Fruit fly (Drosophila melanogaster): ENCODE data around the gene Arl1.

dm6 chr3L:16012315-16012950 is 29.5 kb downstream of the Arl1 start:
- TF ChIP-seq CG11762 (GFP tag; optimal IDR thresholded peaks at IDR 0.05; ENCODE audit: insufficient read depth) (no peak), Met (GFP tag; optimal IDR thresholded peaks at IDR 0.05) (no peak), Lpt (GFP tag; optimal IDR thresholded peaks at IDR 0.05) (no peak), CG6808 (GFP tag; optimal IDR thresholded peaks at IDR 0.05) (no peak), dac (GFP tag; optimal IDR thresholded peaks at IDR 0.05) (no peak), Blimp-1 (GFP tag; optimal IDR thresholded peaks at IDR 0.05) (no peak), spab (GFP tag; optimal IDR thresholded peaks at IDR 0.05) (no peak), Eip93F (GFP tag; optimal IDR thresholded peaks at IDR 0.05) (no peak), CG11294 (GFP tag; IDR thresholded peaks at IDR 0.05) (no peak), CG11902 (GFP tag; optimal IDR thresholded peaks at IDR 0.05) (no peak), esn (GFP tag; optimal IDR thresholded peaks at IDR 0.05) (no peak), Eip75B (GFP tag; optimal IDR thresholded peaks at IDR 0.05) (no peak)

All from whole organism, prepupa.